Worm (Caenorhabditis elegans) whole organism, late embryonic: Measurements from ENCODE around the gene F08F1.4.

Source experiments
- C08G9.2 ChIP-seq: sonication (generic microtip); optimal IDR thresholded peaks from 2 replicates; lab custom pipeline; 2016; ENCODE audit warnings: mild to moderate bottlenecking, missing genetic modification characterization, moderate library complexity, missing compliant biosample characterization
- K02D7.2 ChIP-seq: sonication (generic microtip); optimal IDR thresholded peaks from 2 replicates; lab custom pipeline; 2017; ENCODE audit warnings: mild to moderate bottlenecking, missing genetic modification characterization, missing compliant biosample characterization
- T23F11.4 ChIP-seq: fragments of 200-800 bp; sonication (Bioruptor generic); optimal IDR thresholded peaks from 2 replicates; lab custom pipeline; 2018; ENCODE audit warnings: mild to moderate bottlenecking, missing genetic modification characterization, missing compliant biosample characterization
- Y22D7AL.16 ChIP-seq: sonication (generic microtip); optimal IDR thresholded peaks from 2 replicates; lab custom pipeline; 2016; ENCODE audit warnings: missing genetic modification characterization, missing compliant biosample characterization
- ama-1 ChIP-seq: fragments of 150-350 bp; optimal IDR thresholded peaks from 2 replicates; lab custom pipeline; 2014
- ceh-14 ChIP-seq: sonication (generic microtip); optimal IDR thresholded peaks from 2 replicates; lab custom pipeline; 2016; ENCODE audit warnings: missing genotype, missing genetic modification characterization, missing compliant biosample characterization
- ceh-18 ChIP-seq: sonication (generic microtip); optimal IDR thresholded peaks from 2 replicates; lab custom pipeline; 2016; ENCODE audit warnings: missing genetic modification characterization, missing compliant biosample characterization
- ceh-24 ChIP-seq: sonication (generic microtip); optimal IDR thresholded peaks from 2 replicates; lab custom pipeline; 2016; ENCODE audit warnings: mild to moderate bottlenecking, missing genetic modification characterization, missing compliant biosample characterization
- ceh-30 ChIP-seq: fragments of 150-350 bp; optimal IDR thresholded peaks from 2 replicates; lab custom pipeline; 2014; ENCODE audit warnings: missing biosample characterization, missing genetic modification characterization
- ceh-31 ChIP-seq: sonication (generic microtip); optimal IDR thresholded peaks from 2 replicates; lab custom pipeline; 2016; ENCODE audit warnings: missing genetic modification characterization, missing compliant biosample characterization
- ceh-34 ChIP-seq: sonication (generic microtip); optimal IDR thresholded peaks from 2 replicates; lab custom pipeline; 2016; ENCODE audit warnings: mild to moderate bottlenecking, missing genetic modification characterization, missing compliant biosample characterization
- ceh-45 ChIP-seq: fragments of 200-800 bp; sonication (Bioruptor generic); IDR thresholded peaks from 2 replicates; pipeline ENCODE4 v1.3.6; 2022; ENCODE audit warnings: missing genetic modification reagents, missing genetic modification characterization, missing compliant biosample characterization
- che-1 ChIP-seq: sonication (generic microtip); optimal IDR thresholded peaks from 2 replicates; lab custom pipeline; 2016; ENCODE audit warnings: mild to moderate bottlenecking, missing genetic modification characterization, missing compliant biosample characterization
- dmd-4 ChIP-seq: sonication (generic microtip); optimal IDR thresholded peaks from 2 replicates; lab custom pipeline; 2016; ENCODE audit warnings: borderline replicate concordance, missing genetic modification characterization, missing compliant biosample characterization
- dve-1 ChIP-seq: sonication (generic microtip); optimal IDR thresholded peaks from 2 replicates; lab custom pipeline; 2017; ENCODE audit warnings: antibody characterized with exemption, mild to moderate bottlenecking, missing genetic modification characterization, missing compliant biosample characterization
- elt-2 ChIP-seq: sonication (generic microtip); optimal IDR thresholded peaks from 2 replicates; lab custom pipeline; 2016; ENCODE audit warnings: missing genetic modification reagents, missing genetic modification characterization, missing compliant biosample characterization
- eyg-1 ChIP-seq: sonication (generic microtip); optimal IDR thresholded peaks from 2 replicates; lab custom pipeline; 2016; ENCODE audit warnings: missing genotype, missing genetic modification characterization, missing compliant biosample characterization
- fax-1 ChIP-seq: sonication (generic microtip); optimal IDR thresholded peaks from 2 replicates; lab custom pipeline; 2016; ENCODE audit warnings: missing genotype, missing genetic modification characterization, missing compliant biosample characterization
- hlh-13 ChIP-seq: fragments of 200-800 bp; sonication (Bioruptor generic); optimal IDR thresholded peaks from 2 replicates; lab custom pipeline; 2018; ENCODE audit warnings: mild to moderate bottlenecking, missing genetic modification characterization, missing compliant biosample characterization
- hlh-15 ChIP-seq: sonication (generic microtip); optimal IDR thresholded peaks from 2 replicates; lab custom pipeline; 2016; ENCODE audit warnings: missing genetic modification characterization, missing compliant biosample characterization
- hlh-30 ChIP-seq: sonication (generic microtip); optimal IDR thresholded peaks from 2 replicates; lab custom pipeline; 2017; ENCODE audit warnings: antibody characterized with exemption, missing genetic modification characterization, missing compliant biosample characterization; ENCODE audit not compliant: insufficient read depth
- hlh-6 ChIP-seq: sonication (generic microtip); optimal IDR thresholded peaks from 2 replicates; lab custom pipeline; 2016; ENCODE audit warnings: missing genotype, missing genetic modification characterization, missing compliant biosample characterization
- hlh-8 ChIP-seq: sonication (generic microtip); optimal IDR thresholded peaks from 2 replicates; lab custom pipeline; 2016; ENCODE audit warnings: missing genotype, missing genetic modification characterization, missing compliant biosample characterization
- lim-6 ChIP-seq: sonication (generic microtip); optimal IDR thresholded peaks from 2 replicates; lab custom pipeline; 2016; ENCODE audit warnings: missing genetic modification characterization, missing compliant biosample characterization
- lin-11 ChIP-seq: fragments of 200-800 bp; sonication (Bioruptor generic); optimal IDR thresholded peaks from 2 replicates; lab custom pipeline; 2018; ENCODE audit warnings: mild to moderate bottlenecking, missing genetic modification characterization, missing compliant biosample characterization
- mec-3 ChIP-seq: sonication (generic microtip); optimal IDR thresholded peaks from 2 replicates; lab custom pipeline; 2016; ENCODE audit warnings: borderline replicate concordance, missing genetic modification characterization, missing compliant biosample characterization
- nfya-1 ChIP-seq: sonication (generic microtip); optimal IDR thresholded peaks from 2 replicates; lab custom pipeline; 2017; ENCODE audit warnings: missing genetic modification characterization, mild to moderate bottlenecking, missing compliant biosample characterization, antibody characterized with exemption, moderate library complexity
- nhr-11 ChIP-seq: fragments of 150-350 bp; optimal IDR thresholded peaks from 2 replicates; lab custom pipeline; 2014; ENCODE audit warnings: missing biosample characterization, missing genetic modification characterization
- pag-3 ChIP-seq: sonication (generic microtip); optimal IDR thresholded peaks from 2 replicates; lab custom pipeline; 2016; ENCODE audit warnings: missing compliant biosample characterization, missing genetic modification characterization, borderline replicate concordance
- pax-1 ChIP-seq: fragments of 150-350 bp; optimal IDR thresholded peaks from 2 replicates; lab custom pipeline; 2014; ENCODE audit warnings: missing biosample characterization, missing genetic modification characterization
- pqm-1 ChIP-seq: sonication (generic microtip); optimal IDR thresholded peaks from 2 replicates; lab custom pipeline; 2016; ENCODE audit warnings: missing genetic modification characterization, missing compliant biosample characterization
- sdc-2 ChIP-seq: sonication (generic microtip); optimal IDR thresholded peaks from 2 replicates; lab custom pipeline; 2016; ENCODE audit warnings: missing genotype, missing genetic modification characterization, missing compliant biosample characterization
- tbx-2 ChIP-seq: sonication (generic microtip); optimal IDR thresholded peaks from 2 replicates; lab custom pipeline; 2016; ENCODE audit warnings: missing genetic modification characterization, missing compliant biosample characterization
- tbx-7 ChIP-seq: sonication (generic microtip); optimal IDR thresholded peaks from 2 replicates; lab custom pipeline; 2016; ENCODE audit warnings: missing genotype, missing genetic modification characterization, missing compliant biosample characterization
- ttx-3 ChIP-seq: sonication (generic microtip); optimal IDR thresholded peaks from 2 replicates; lab custom pipeline; 2016; ENCODE audit warnings: missing genetic modification reagents, missing genetic modification characterization, missing compliant biosample characterization
- unc-55 ChIP-seq: sonication (generic microtip); optimal IDR thresholded peaks from 2 replicates; lab custom pipeline; 2017; ENCODE audit warnings: missing biosample characterization, missing genetic modification reagents, missing genetic modification characterization
- ztf-16 ChIP-seq: sonication (generic microtip); optimal IDR thresholded peaks from 2 replicates; lab custom pipeline; 2017; ENCODE audit warnings: missing genetic modification characterization, missing compliant biosample characterization

Gene F08F1.4

DNA sequence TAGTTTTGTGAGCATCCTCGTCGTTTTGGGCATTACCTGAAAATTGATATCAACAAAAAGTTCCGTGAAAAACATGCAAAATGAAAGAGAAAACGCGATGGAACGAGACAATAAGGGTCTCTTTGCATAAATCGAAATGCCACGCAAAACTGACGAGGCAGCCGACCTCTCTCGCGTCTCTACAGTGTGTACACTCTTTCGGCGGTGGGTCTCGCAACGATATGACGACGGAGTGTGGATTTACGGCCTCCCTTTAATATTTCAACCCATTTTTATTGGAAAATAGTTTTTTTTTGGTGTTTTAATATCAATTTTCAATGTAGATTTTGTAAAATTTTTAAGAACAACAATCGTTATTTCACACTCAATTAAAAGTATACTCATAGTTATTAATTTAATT, 8.8 kb downstream of the F08F1.4 start, which contains the start of gene tag-123:
tag-123 (minus strand) TSS at position 36 of the 400 bp plus-strand sequence.
- TF ChIP-seq ceh-31 (tag; lab: Kevin White, UChicago) (peak; percentile 31), fax-1 (no peak), C08G9.2 (no peak), tbx-2 (tag; lab: Kevin White, UChicago) (peak; percentile 24), hlh-15 (no peak), ama-1 (no peak), ceh-14 (tag; lab: Kevin White, UChicago) (no peak), mec-3 (tag; lab: Kevin White, UChicago) (no peak), nfya-1 (peak; percentile 41), dve-1 (tag; lab: Kevin White, UChicago) (no peak), pag-3 (tag; lab: Kevin White, UChicago) (no peak)

DNA sequence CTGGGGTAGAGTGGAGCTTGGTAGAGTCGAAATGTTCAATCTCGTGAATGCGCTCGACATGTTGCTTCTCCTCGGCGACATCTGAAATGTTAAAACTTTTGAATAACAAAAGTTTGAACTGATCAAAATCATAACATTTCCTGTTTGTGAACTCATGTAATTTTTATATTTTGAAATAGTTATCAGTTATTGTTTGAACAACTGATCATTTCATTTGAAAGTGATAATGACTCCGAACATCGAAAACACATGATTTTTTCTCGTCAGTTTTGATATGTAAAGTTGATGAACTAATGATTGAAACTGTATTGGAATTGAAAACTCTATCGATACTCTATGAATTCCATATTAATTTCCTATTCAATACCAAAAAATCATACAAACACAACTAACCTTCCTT, 10.0 kb downstream of the F08F1.4 start:
- TF ChIP-seq ceh-14 (tag; lab: Kevin White, UChicago) (no peak), che-1 (tag; lab: Kevin White, UChicago) (no peak), ttx-3 (tag; lab: Kevin White, UChicago) (no peak), K02D7.2 (tag; lab: Kevin White, UChicago) (no peak), fax-1 (no peak), Y22D7AL.16 (tag; lab: Kevin White, UChicago) (no peak), lin-11 (tag; lab: Kevin White, UChicago) (no peak), pax-1 (tag; lab: Kevin White, UChicago) (no peak), ceh-24 (tag; lab: Kevin White, UChicago) (no peak)

DNA sequence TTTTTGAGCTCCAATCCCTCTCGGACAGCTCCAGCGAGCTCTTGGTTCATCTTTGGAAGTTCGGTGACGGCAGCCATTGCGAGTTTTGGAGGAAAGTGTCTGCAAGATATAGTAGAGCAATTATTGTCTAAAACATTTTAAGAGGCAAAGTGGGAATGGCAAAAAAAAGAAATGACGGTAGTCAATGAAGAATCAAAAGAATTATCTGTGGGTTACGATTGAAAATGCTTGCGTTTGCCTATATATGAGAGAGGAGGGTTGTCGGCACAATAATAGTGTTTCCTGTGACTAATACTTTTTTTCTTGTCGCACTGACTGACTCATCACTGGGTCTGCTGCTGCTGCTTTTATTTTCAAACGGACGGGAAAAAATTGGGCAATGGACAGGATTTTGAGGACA, 10.4 kb downstream of the F08F1.4 start, which contains the start of gene tth-1:
tth-1 (minus strand) TSS at position 101 of the 400 bp plus-strand sequence.
- TF ChIP-seq hlh-8 (tag; lab: Kevin White, UChicago) (no peak), lim-6 (tag; lab: Kevin White, UChicago) (no peak), dmd-4 (tag; lab: Kevin White, UChicago) (no peak), elt-2 (tag; lab: Kevin White, UChicago) (no peak), pqm-1 (tag; lab: Kevin White, UChicago) (no peak), Y22D7AL.16 (tag; lab: Kevin White, UChicago) (no peak), nhr-11 (tag; lab: Kevin White, UChicago) (no peak), fax-1 (no peak), tbx-2 (tag; lab: Kevin White, UChicago) (no peak), hlh-6 (tag; lab: Kevin White, UChicago) (no peak), ceh-18 (tag; lab: Kevin White, UChicago) (no peak), ceh-24 (tag; lab: Kevin White, UChicago) (no peak), ttx-3 (tag; lab: Kevin White, UChicago) (no peak)

DNA sequence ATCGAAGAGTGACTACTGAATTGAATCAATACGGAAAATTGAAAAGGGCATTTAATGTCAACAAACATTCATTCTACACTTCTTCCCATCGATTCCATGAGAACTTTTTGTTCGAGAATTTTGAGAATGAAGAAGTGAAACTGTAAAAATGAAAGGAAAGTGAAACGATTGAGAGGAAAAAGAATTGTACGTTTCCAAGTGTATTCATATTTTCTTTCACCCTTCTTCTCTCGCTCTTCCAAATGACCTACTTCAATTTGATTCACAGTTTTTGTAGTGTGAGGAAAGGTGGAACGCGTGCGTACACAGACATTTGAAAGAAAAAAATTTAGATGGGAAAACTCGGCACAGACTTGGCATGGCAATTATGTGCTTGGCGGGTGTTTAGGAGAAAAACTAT, 11.1 kb downstream of the F08F1.4 start:
- TF ChIP-seq eyg-1 (no peak), hlh-30 (tag; lab: Kevin White, UChicago) (no peak), tbx-7 (no peak), pqm-1 (tag; lab: Kevin White, UChicago) (no peak), sdc-2 (tag; lab: Kevin White, UChicago) (no peak), unc-55 (GFP tag; lab: Kevin White, UChicago) (no peak), ceh-30 (tag; lab: Kevin White, UChicago) (no peak), ceh-45 (no peak), hlh-8 (tag; lab: Kevin White, UChicago) (no peak), hlh-13 (GFP tag; lab: Kevin White, UChicago) (no peak), hlh-6 (tag; lab: Kevin White, UChicago) (no peak), dmd-4 (tag; lab: Kevin White, UChicago) (no peak), T23F11.4 (GFP tag; lab: Kevin White, UChicago) (no peak), ceh-34 (tag; lab: Kevin White, UChicago) (no peak), ztf-16 (no peak), pag-3 (tag; lab: Kevin White, UChicago) (no peak)
